Worm (Caenorhabditis elegans) whole organism, midembryonic: ENCODE measurements around the gene cpna-2.

ENCODE experiments used
- cog-1 ChIP-seq: sonication (generic microtip); optimal IDR thresholded peaks from 2 replicates; lab custom pipeline; 2016; ENCODE audit warnings: missing genetic modification characterization, missing compliant biosample characterization
- flt-1 ChIP-seq: fragments of 200-800 bp; sonication (Bioruptor generic); IDR thresholded peaks from 2 replicates; pipeline ENCODE4 v1.3.6; 2022; ENCODE audit warnings: missing genetic modification characterization, missing compliant biosample characterization
- ref-1 ChIP-seq: fragments of 200-800 bp; sonication (Bioruptor generic); conservative IDR thresholded peaks from 2 replicates; pipeline ENCODE4 v1.3.6; 2022; ENCODE audit warnings: missing genetic modification reagents, missing genetic modification characterization, missing compliant biosample characterization

DNA sequence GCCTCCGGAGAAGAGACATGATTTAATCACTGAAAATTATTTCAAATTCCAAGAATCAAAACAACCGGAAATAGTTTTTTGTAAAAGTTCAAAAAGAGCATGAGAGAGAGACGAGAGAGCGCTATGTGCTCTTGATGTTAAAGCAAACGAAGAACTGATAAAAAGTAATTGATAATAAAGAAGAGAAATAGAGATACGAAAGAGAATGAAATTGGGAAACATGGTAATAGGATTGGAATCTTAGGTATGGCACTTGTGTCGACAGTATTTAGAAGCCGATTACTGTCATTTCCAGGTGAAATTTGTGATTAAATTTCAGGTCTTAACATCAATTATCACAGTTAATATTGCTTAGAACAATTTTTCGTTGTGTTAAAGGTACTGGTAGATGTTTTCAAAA, 30.8 kb upstream of the cpna-2 start, which contains the start of gene nhx-2:
- TF ChIP-seq cog-1 (tag; lab: Kevin White, UChicago) (no peak), ref-1 (GFP tag; lab: Robert Waterston, UW) (no peak), flt-1 (GFP tag; lab: Robert Waterston, UW) (no peak)
